Worm (Caenorhabditis elegans) whole organism, L1 larva: ENCODE measurements around the gene D2085.7.
A peak's percentile ranks its signal among the peaks of the same experiment; 100 is the strongest.

Experiments used
- C34B4.2 ChIP-seq: sonication (generic microtip); optimal IDR thresholded peaks from 2 replicates; lab custom pipeline; 2017; ENCODE audit warnings: mild to moderate bottlenecking, missing genetic modification characterization, missing compliant biosample characterization
- Y116A8C.19 ChIP-seq: sonication (generic microtip); optimal IDR thresholded peaks from 2 replicates; lab custom pipeline; 2016; ENCODE audit warnings: missing compliant biosample characterization, missing genetic modification characterization, borderline replicate concordance
- alr-1 ChIP-seq: fragments of 200-800 bp; sonication (Bioruptor generic); optimal IDR thresholded peaks from 2 replicates; lab custom pipeline; 2018; ENCODE audit warnings: borderline replicate concordance, mild to moderate bottlenecking, missing genetic modification characterization, missing compliant biosample characterization
- aly-2 ChIP-seq: fragments of 150-350 bp; optimal IDR thresholded peaks from 2 replicates; lab custom pipeline; 2014; ENCODE audit warnings: missing biosample characterization, missing genetic modification characterization
- ama-1 ChIP-seq: fragments of 150-350 bp; optimal IDR thresholded peaks from 2 replicates; lab custom pipeline; 2014
- blmp-1 ChIP-seq: fragments of 150-350 bp; optimal IDR thresholded peaks from 2 replicates; lab custom pipeline; 2014; ENCODE audit warnings: missing biosample characterization, missing genetic modification characterization
- ceh-8 ChIP-seq: fragments of 200-800 bp; sonication (Bioruptor generic); optimal IDR thresholded peaks from 2 replicates; lab custom pipeline; 2018; ENCODE audit warnings: mild to moderate bottlenecking, missing genetic modification characterization, moderate library complexity, missing compliant biosample characterization
- ceh-82 ChIP-seq, 3 experiments: fragments of 150-350 bp in 1 of 3; sonication (generic microtip) in 2 of 3; optimal IDR thresholded peaks; 2 replicates each; lab custom pipeline; 2014 to 2017; ENCODE audit warnings: missing biosample characterization in 3 of 3, missing genetic modification characterization in 3 of 3
- ceh-88 ChIP-seq: fragments of 200-800 bp; sonication (Bioruptor generic); IDR thresholded peaks from 2 replicates; pipeline ENCODE4 v1.3.6; 2022; ENCODE audit warnings: missing genetic modification characterization, missing compliant biosample characterization
- dsc-1 ChIP-seq: sonication (generic microtip); optimal IDR thresholded peaks from 2 replicates; lab custom pipeline; 2016; ENCODE audit warnings: mild to moderate bottlenecking, missing genetic modification characterization, missing compliant biosample characterization
- efl-1 ChIP-seq, 4 experiments: fragments of 150-350 bp; optimal IDR thresholded peaks in 3 of 4; peaks in 1 of 4; 1 replicate in 1 of 4; 2 replicates in 3 of 4; lab custom pipeline; 2014; ENCODE audit warnings: missing biosample characterization in 2 of 4, missing genetic modification characterization in 2 of 4, missing genetic modification reagents in 2 of 4
- egl-27 ChIP-seq, 2 experiments: fragments of 150-350 bp in 1 of 2; sonication (generic microtip); optimal IDR thresholded peaks; 3 replicates each; lab custom pipeline; 2017 to 2018; ENCODE audit warnings: missing biosample characterization in 2 of 2, missing genetic modification characterization in 2 of 2, missing genetic modification reagents in 2 of 2
- elt-2 ChIP-seq: sonication (generic microtip); optimal IDR thresholded peaks from 2 replicates; lab custom pipeline; 2016; ENCODE audit warnings: missing genetic modification characterization, mild to moderate bottlenecking, inconsistent platforms, missing compliant biosample characterization, missing genetic modification reagents
- ets-5 ChIP-seq: fragments of 200-800 bp; sonication (Bioruptor generic); IDR thresholded peaks from 2 replicates; pipeline ENCODE4 v1.3.6; 2022; ENCODE audit warnings: missing genetic modification characterization, missing compliant biosample characterization
- fkh-10 ChIP-seq: sonication (generic microtip); optimal IDR thresholded peaks from 2 replicates; lab custom pipeline; 2017; ENCODE audit warnings: missing biosample characterization, missing genetic modification reagents, missing genetic modification characterization
- fkh-4 ChIP-seq: sonication (generic microtip); optimal IDR thresholded peaks from 2 replicates; lab custom pipeline; 2016; ENCODE audit warnings: missing compliant biosample characterization, missing genetic modification characterization, borderline replicate concordance
- fos-1 ChIP-seq: fragments of 150-350 bp; optimal IDR thresholded peaks from 2 replicates; lab custom pipeline; 2014; ENCODE audit warnings: missing biosample characterization, missing genetic modification characterization
- grh-1 ChIP-seq: fragments of 200-800 bp; sonication (Bioruptor generic); IDR thresholded peaks from 2 replicates; pipeline ENCODE4 v1.3.6; 2022; ENCODE audit warnings: missing genetic modification reagents, missing genetic modification characterization, missing compliant biosample characterization
- hlh-17 ChIP-seq: fragments of 200-800 bp; sonication (Bioruptor generic); optimal IDR thresholded peaks from 2 replicates; lab custom pipeline; 2018; ENCODE audit warnings: missing genetic modification characterization, mild to moderate bottlenecking, missing compliant biosample characterization, moderate library complexity, borderline replicate concordance
- hlh-4 ChIP-seq: sonication (generic microtip); optimal IDR thresholded peaks from 2 replicates; lab custom pipeline; 2016; ENCODE audit warnings: mild to moderate bottlenecking, missing genetic modification characterization, missing compliant biosample characterization
- hpl-2 ChIP-seq: fragments of 150-350 bp; optimal IDR thresholded peaks from 2 replicates; lab custom pipeline; 2014; ENCODE audit warnings: missing biosample characterization, missing genetic modification reagents, missing genetic modification characterization
- irx-1 ChIP-seq: sonication (generic microtip); optimal IDR thresholded peaks from 2 replicates; lab custom pipeline; 2016; ENCODE audit warnings: missing genetic modification characterization, missing compliant biosample characterization
- jun-1 ChIP-seq: fragments of 150-350 bp; optimal IDR thresholded peaks from 2 replicates; lab custom pipeline; 2014; ENCODE audit warnings: missing biosample characterization, missing genetic modification reagents, missing genetic modification characterization
- lin-13 ChIP-seq: fragments of 150-350 bp; optimal IDR thresholded peaks from 2 replicates; lab custom pipeline; 2014; ENCODE audit warnings: missing biosample characterization, missing genetic modification reagents, missing genetic modification characterization
- lin-14 ChIP-seq: fragments of 200-800 bp; sonication (Bioruptor generic); optimal IDR thresholded peaks from 2 replicates; lab custom pipeline; 2018; ENCODE audit warnings: mild to moderate bottlenecking, missing genetic modification characterization, moderate library complexity, missing compliant biosample characterization
- lin-15B ChIP-seq: fragments of 150-350 bp; sonication (generic microtip); optimal IDR thresholded peaks from 3 replicates; lab custom pipeline; 2014; ENCODE audit warnings: missing biosample characterization, missing genetic modification characterization
- lin-35 ChIP-seq, 2 experiments: fragments of 150-350 bp; optimal IDR thresholded peaks; 2 replicates each; lab custom pipeline; 2014; ENCODE audit warnings: missing biosample characterization in 2 of 2, missing genetic modification characterization in 2 of 2, missing genetic modification reagents in 2 of 2
- lir-3 ChIP-seq: sonication (generic microtip); optimal IDR thresholded peaks from 2 replicates; lab custom pipeline; 2016; ENCODE audit warnings: mild to moderate bottlenecking, missing genetic modification characterization, moderate library complexity, missing compliant biosample characterization; ENCODE audit not compliant: poor library complexity
- mef-2 ChIP-seq: fragments of 150-350 bp; optimal IDR thresholded peaks from 2 replicates; lab custom pipeline; 2014; ENCODE audit warnings: missing biosample characterization, missing genetic modification characterization
- mep-1 ChIP-seq: fragments of 150-350 bp; optimal IDR thresholded peaks from 2 replicates; lab custom pipeline; 2014; ENCODE audit warnings: missing biosample characterization, missing genetic modification characterization
- nhr-11 ChIP-seq: fragments of 150-350 bp; optimal IDR thresholded peaks from 2 replicates; lab custom pipeline; 2014; ENCODE audit warnings: missing biosample characterization, missing genetic modification characterization
- nhr-19 ChIP-seq: fragments of 200-800 bp; sonication (Bioruptor generic); conservative IDR thresholded peaks from 2 replicates; pipeline ENCODE4 v1.3.6; 2022; ENCODE audit warnings: missing genetic modification characterization, missing compliant biosample characterization
- nhr-237 ChIP-seq: fragments of 150-350 bp; optimal IDR thresholded peaks from 2 replicates; lab custom pipeline; 2014; ENCODE audit warnings: missing biosample characterization, missing genetic modification characterization
- nhr-71 ChIP-seq: sonication (generic microtip); optimal IDR thresholded peaks from 2 replicates; lab custom pipeline; 2016; ENCODE audit warnings: mild to moderate bottlenecking, missing genetic modification characterization, moderate library complexity, missing compliant biosample characterization
- nhr-76 ChIP-seq: sonication (generic microtip); optimal IDR thresholded peaks from 2 replicates; lab custom pipeline; 2017; ENCODE audit warnings: missing biosample characterization, missing genetic modification characterization
- nhr-84 ChIP-seq: sonication (generic microtip); optimal IDR thresholded peaks from 2 replicates; lab custom pipeline; 2017; ENCODE audit warnings: missing biosample characterization, missing genetic modification characterization
- pqm-1 ChIP-seq: sonication (generic microtip); optimal IDR thresholded peaks from 3 replicates; lab custom pipeline; 2017; ENCODE audit warnings: missing biosample characterization, missing genetic modification characterization
- rnt-1 ChIP-seq: sonication (generic microtip); optimal IDR thresholded peaks from 2 replicates; lab custom pipeline; 2016; ENCODE audit warnings: mild to moderate bottlenecking, missing genetic modification characterization, moderate library complexity, missing compliant biosample characterization
- snpc-4 ChIP-seq: fragments of 150-350 bp; optimal IDR thresholded peaks from 2 replicates; lab custom pipeline; 2014; ENCODE audit warnings: missing biosample characterization, missing genetic modification characterization
- sptf-1 ChIP-seq: fragments of 150-350 bp; optimal IDR thresholded peaks from 2 replicates; lab custom pipeline; 2014; ENCODE audit warnings: missing biosample characterization, missing genetic modification characterization
- sup-37 ChIP-seq: fragments of 200-800 bp; sonication (Bioruptor generic); optimal IDR thresholded peaks from 2 replicates; lab custom pipeline; 2018; ENCODE audit warnings: mild to moderate bottlenecking, missing genetic modification characterization, missing compliant biosample characterization
- tbx-2 ChIP-seq: sonication (generic microtip); optimal IDR thresholded peaks from 2 replicates; lab custom pipeline; 2016; ENCODE audit warnings: missing genetic modification characterization, missing compliant biosample characterization
- tlp-1 ChIP-seq: fragments of 150-350 bp; optimal IDR thresholded peaks from 2 replicates; lab custom pipeline; 2014; ENCODE audit warnings: missing biosample characterization, missing genetic modification characterization
- unc-130 ChIP-seq: fragments of 150-350 bp; optimal IDR thresholded peaks from 2 replicates; lab custom pipeline; 2017; ENCODE audit warnings: missing biosample characterization, missing genetic modification characterization, inconsistent platforms
- unc-86 ChIP-seq: sonication (generic microtip); optimal IDR thresholded peaks from 2 replicates; lab custom pipeline; 2016; ENCODE audit warnings: missing genetic modification characterization, missing compliant biosample characterization
- unc-98 ChIP-seq: fragments of 200-800 bp; sonication (Bioruptor generic); IDR thresholded peaks from 2 replicates; pipeline ENCODE4 v1.3.6; 2022; ENCODE audit warnings: missing genetic modification characterization, missing compliant biosample characterization
- vab-15 ChIP-seq: sonication (generic microtip); optimal IDR thresholded peaks from 2 replicates; lab custom pipeline; 2017; ENCODE audit warnings: missing genotype, mild to moderate bottlenecking, missing genetic modification characterization, missing compliant biosample characterization
- xbp-1 ChIP-seq: sonication (generic microtip); optimal IDR thresholded peaks from 2 replicates; lab custom pipeline; 2016; ENCODE audit warnings: missing genetic modification characterization, missing compliant biosample characterization
- ztf-11 ChIP-seq, 2 experiments: sonication (generic microtip); optimal IDR thresholded peaks; 2 replicates each; lab custom pipeline; 2016 to 2017; ENCODE audit warnings: missing genetic modification characterization in 2 of 2, missing biosample characterization in 1 of 2, missing compliant biosample characterization in 1 of 2

Gene D2085.7

ce11 chrII:8642376-8642775 is 1.2 kb downstream of the D2085.7 start:
- TF ChIP-seq blmp-1 (tag; lab: Kevin White, UChicago) (peak; percentile 83), aly-2 (tag; lab: Kevin White, UChicago) (no peak), sup-37 (no peak), lin-35 (GFP tag; optimal IDR thresholded peaks at IDR 0.05; lab: Kevin White, UChicago) (no peak), snpc-4 (no peak), vab-15 (tag; lab: Kevin White, UChicago) (no peak), tbx-2 (tag; lab: Kevin White, UChicago) (no peak), lin-14 (GFP tag; lab: Kevin White, UChicago) (peak; percentile 13), lin-13 (GFP tag; lab: Kevin White, UChicago) (no peak), pqm-1 (tag; lab: Kevin White, UChicago) (no peak), Y116A8C.19 (tag; lab: Kevin White, UChicago) (no peak), unc-98 (GFP tag; lab: Robert Waterston, UW) (no peak), sptf-1 (no peak), ceh-8 (GFP tag; lab: Kevin White, UChicago) (no peak), egl-27 (tag; optimal IDR thresholded peaks at IDR 0.05; lab: Kevin White, UChicago) (no peak), C34B4.2 (tag; lab: Kevin White, UChicago) (no peak)

- TF ChIP-seq irx-1 (tag; lab: Kevin White, UChicago) = no peak
- no peak for TF ChIP-seq xbp-1 (tag; lab: Kevin White, UChicago)
- no peak for TF ChIP-seq hlh-17 (GFP tag; lab: Kevin White, UChicago)
- no peak for TF ChIP-seq mef-2 (tag; lab: Kevin White, UChicago)
- no peak for TF ChIP-seq nhr-76 (tag; lab: Kevin White, UChicago)
- peak; percentile 58 for TF ChIP-seq lin-14 (GFP tag; lab: Kevin White, UChicago)
- TF ChIP-seq unc-130 = no peak
- no peak for TF ChIP-seq sptf-1
- TF ChIP-seq vab-15 (tag; lab: Kevin White, UChicago) = no peak
- peak; percentile 18 for TF ChIP-seq nhr-71 (tag; lab: Kevin White, UChicago)
- no peak for TF ChIP-seq efl-1 (optimal IDR thresholded peaks at IDR 0.05; lab: Kevin White, UChicago)
- peak in 1 of 2 experiments; percentile 67 for TF ChIP-seq efl-1 (GFP tag; optimal IDR thresholded peaks at IDR 0.05 in 1 of 2; lab: Kevin White, UChicago)
- no peak for TF ChIP-seq hpl-2 (GFP tag; lab: Kevin White, UChicago)
- no peak for TF ChIP-seq nhr-84
- peak; percentile 76 for TF ChIP-seq fkh-4
- TF ChIP-seq dsc-1 (tag; lab: Kevin White, UChicago) = peak; percentile 90
- TF ChIP-seq lin-15B (tag; lab: Kevin White, UChicago) = no peak
- no peak for TF ChIP-seq mep-1 (tag; lab: Kevin White, UChicago)
- TF ChIP-seq ama-1 = no peak
- no peak for TF ChIP-seq C34B4.2 (tag; lab: Kevin White, UChicago)
- TF ChIP-seq tlp-1 (tag; lab: Kevin White, UChicago) = no peak
- no peak for TF ChIP-seq elt-2 (tag; lab: Kevin White, UChicago)
- no peak for TF ChIP-seq egl-27 (tag; optimal IDR thresholded peaks at IDR 0.05; lab: Kevin White, UChicago)
- TF ChIP-seq nhr-11 (tag; lab: Kevin White, UChicago) = no peak
- TF ChIP-seq ztf-11 (tag; optimal IDR thresholded peaks at IDR 0.05; lab: Kevin White, UChicago) = no peak
- TF ChIP-seq fos-1 (tag; lab: Kevin White, UChicago) = no peak
- TF ChIP-seq ceh-82 (tag; optimal IDR thresholded peaks at IDR 0.05; lab: Kevin White, UChicago) = no peak
- TF ChIP-seq jun-1 (tag; lab: Kevin White, UChicago) = no peak
- no peak for TF ChIP-seq nhr-237
- no peak for TF ChIP-seq ceh-88
- no peak for TF ChIP-seq fkh-10 (GFP tag; lab: Kevin White, UChicago)
- TF ChIP-seq unc-98 (GFP tag; lab: Robert Waterston, UW) = no peak
- no peak for TF ChIP-seq alr-1 (tag; lab: Kevin White, UChicago)
- TF ChIP-seq sup-37 = no peak
- TF ChIP-seq grh-1 (GFP tag; lab: Robert Waterston, UW) = no peak
- no peak for TF ChIP-seq hlh-4 (tag; lab: Kevin White, UChicago)
- TF ChIP-seq ets-5 (GFP tag; lab: Robert Waterston, UW) = no peak
- TF ChIP-seq rnt-1 (tag; lab: Kevin White, UChicago) = no peak
- no peak for TF ChIP-seq lir-3
- no peak for TF ChIP-seq nhr-19 (GFP tag; lab: Robert Waterston, UW)
- TF ChIP-seq unc-86 (tag; lab: Kevin White, UChicago) = no peak
Observed at ce11 chrII:8643627-8644356, 2.6 kb downstream of the D2085.7 start.
